Worm (Caenorhabditis elegans): Measurements from ENCODE around the gene cux-7.

Gene cux-7

DNA sequence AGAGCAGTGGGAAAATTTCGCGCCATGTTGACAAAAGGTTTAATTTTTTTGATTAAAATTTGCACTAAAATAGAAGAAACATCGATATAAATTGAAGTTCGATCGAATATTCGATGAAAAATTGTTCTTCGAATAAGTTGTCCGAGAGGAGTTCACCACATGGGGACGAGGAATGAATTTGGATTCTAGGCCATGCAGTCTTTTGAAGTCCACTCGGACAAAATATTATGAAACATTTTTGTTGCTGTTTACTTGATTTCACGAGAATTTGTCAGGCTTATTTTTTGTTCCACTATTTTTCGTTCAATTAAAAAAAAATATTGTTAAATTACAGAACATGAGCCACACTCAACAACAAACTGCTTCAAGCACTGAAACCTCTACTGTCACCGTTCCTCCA lies at the start of gene cux-7, which contains the start of gene C07H6.2:
Gene cux-7 (minus strand): TSS at position 174 of the 400 bp plus-strand sequence.
Gene C07H6.2 (plus strand): TSS at position 338 of the 400 bp plus-strand sequence.
- TF ChIP-seq mbf-1 (tag; optimal IDR thresholded peaks at IDR 0.05) (no peak), skn-1 (tag; optimal IDR thresholded peaks at IDR 0.05) (peak; percentile 83), nhr-6 (tag; optimal IDR thresholded peaks at IDR 0.05) (peak; percentile 96), nhr-23 (tag; optimal IDR thresholded peaks at IDR 0.05) (no peak), dmd-4 (tag; optimal IDR thresholded peaks at IDR 0.05) (peak; percentile 16), nhr-12 (tag; optimal IDR thresholded peaks at IDR 0.05) (peak; percentile 64), lin-39 (tag; optimal IDR thresholded peaks at IDR 0.05) (no peak), elt-1 (tag; optimal IDR thresholded peaks at IDR 0.05) (no peak), ztf-11 (tag; optimal IDR thresholded peaks at IDR 0.05) (peak; percentile 26), alr-1 (tag; optimal IDR thresholded peaks at IDR 0.05) (no peak), unc-62 (GFP tag; optimal IDR thresholded peaks at IDR 0.05) (no peak), peb-1 (tag; optimal IDR thresholded peaks at IDR 0.05) (no peak), R02D3.7 (tag; optimal IDR thresholded peaks at IDR 0.05) (peak; percentile 56), ZK546.5 (tag; optimal IDR thresholded peaks at IDR 0.05) (peak; percentile 53), crh-2 (tag; optimal IDR thresholded peaks at IDR 0.05) (peak; percentile 94), nhr-11 (tag; optimal IDR thresholded peaks at IDR 0.05) (no peak), Y55F3AM.14 (GFP tag; optimal IDR thresholded peaks at IDR 0.05) (peak; percentile 67), nhr-10 (tag; optimal IDR thresholded peaks at IDR 0.05) (no peak), nhr-25 (tag; optimal IDR thresholded peaks at IDR 0.05) (no peak), mdl-1 (tag; optimal IDR thresholded peaks at IDR 0.05) (peak in 1 of 2 experiments; percentile 47), elt-3 (tag; optimal IDR thresholded peaks at IDR 0.05) (no peak), snpc-4 (tag; optimal IDR thresholded peaks at IDR 0.05) (no peak), fos-1 (tag; optimal IDR thresholded peaks at IDR 0.05) (peak; percentile 75), zag-1 (tag; optimal IDR thresholded peaks at IDR 0.05) (peak; percentile 40), aly-2 (tag; optimal IDR thresholded peaks at IDR 0.05) (no peak), sem-4 (tag; optimal IDR thresholded peaks at IDR 0.05) (peak; percentile 93), lin-11 (tag; optimal IDR thresholded peaks at IDR 0.05) (peak; percentile 40), unc-39 (tag; optimal IDR thresholded peaks at IDR 0.05) (no peak), mab-5 (tag; optimal IDR thresholded peaks at IDR 0.05) (peak; percentile 88), ceh-82 (tag; optimal IDR thresholded peaks at IDR 0.05) (no peak), ceh-16 (tag; optimal IDR thresholded peaks at IDR 0.05) (peak; percentile 26), sma-9 (GFP tag; optimal IDR thresholded peaks at IDR 0.05) (peak; percentile 99), sma-9 (tag; optimal IDR thresholded peaks at IDR 0.05) (no peak), nhr-237 (tag; optimal IDR thresholded peaks at IDR 0.05) (no peak), C34F6.9 (tag; optimal IDR thresholded peaks at IDR 0.05) (peak; percentile 95), nhr-77 (tag; optimal IDR thresholded peaks at IDR 0.05) (no peak), egl-27 (tag; optimal IDR thresholded peaks at IDR 0.05) (peak; percentile 90), nhr-129 (tag; optimal IDR thresholded peaks at IDR 0.05) (peak; percentile 77), ama-1 (optimal IDR thresholded peaks at IDR 0.05) (peak; percentile 61), lsy-2 (tag; optimal IDR thresholded peaks at IDR 0.05) (peak; percentile 89 to 96), F13H6.1 (tag; optimal IDR thresholded peaks at IDR 0.05) (peak; percentile 96), unc-55 (GFP tag; optimal IDR thresholded peaks at IDR 0.05) (peak; percentile 98), ztf-4 (tag; optimal IDR thresholded peaks at IDR 0.05) (peak; percentile 84), blmp-1 (tag; optimal IDR thresholded peaks at IDR 0.05; ENCODE audit: insufficient read depth) (peak; percentile 41), ztf-1 (GFP tag; conservative IDR thresholded peaks at IDR 0.05) (peak; percentile 92; the same call in 1 of the 2 replicates), gmeb-1 (tag; optimal IDR thresholded peaks at IDR 0.05) (peak; percentile 91), nhr-21 (tag; optimal IDR thresholded peaks at IDR 0.05) (peak; percentile 93), lin-13 (GFP tag; optimal IDR thresholded peaks at IDR 0.05) (peak; percentile 94), sma-3 (GFP tag; optimal IDR thresholded peaks at IDR 0.05) (peak; percentile 97)

All from whole organism, L2 larva.